Worm (Caenorhabditis elegans) whole organism, L2 larva: ENCODE results near the gene Y97E10B.1.

Experiments
- Y55F3AM.14 ChIP-seq: fragments of 200-800 bp; sonication (Bioruptor generic); optimal IDR thresholded peaks from 2 replicates; lab custom pipeline; 2018; ENCODE audit warnings: mild to moderate bottlenecking, missing genetic modification characterization, missing compliant biosample characterization
- alr-1 ChIP-seq: fragments of 150-350 bp; optimal IDR thresholded peaks from 2 replicates; lab custom pipeline; 2014; ENCODE audit warnings: missing biosample characterization, missing genetic modification characterization
- aly-2 ChIP-seq: fragments of 150-350 bp; optimal IDR thresholded peaks from 2 replicates; lab custom pipeline; 2014; ENCODE audit warnings: missing biosample characterization, missing genetic modification characterization
- ama-1 ChIP-seq: fragments of 150-350 bp; optimal IDR thresholded peaks from 2 replicates; lab custom pipeline; 2018; ENCODE audit warnings: inconsistent platforms
- crh-2 ChIP-seq: sonication (generic microtip); optimal IDR thresholded peaks from 2 replicates; lab custom pipeline; 2017; ENCODE audit warnings: missing biosample characterization, missing genetic modification characterization
- lin-39 ChIP-seq: fragments of 150-350 bp; optimal IDR thresholded peaks from 2 replicates; lab custom pipeline; 2014; ENCODE audit warnings: missing biosample characterization, missing genetic modification reagents, missing genetic modification characterization
- nhr-23 ChIP-seq: fragments of 150-350 bp; optimal IDR thresholded peaks from 2 replicates; lab custom pipeline; 2014; ENCODE audit warnings: missing biosample characterization, missing genetic modification reagents, missing genetic modification characterization
- nhr-237 ChIP-seq: fragments of 150-350 bp; optimal IDR thresholded peaks from 2 replicates; lab custom pipeline; 2014; ENCODE audit warnings: missing biosample characterization, missing genetic modification characterization
- nhr-77 ChIP-seq: fragments of 150-350 bp; optimal IDR thresholded peaks from 2 replicates; lab custom pipeline; 2014; ENCODE audit warnings: missing biosample characterization, missing genetic modification characterization
- skn-1 ChIP-seq: sonication (generic microtip); optimal IDR thresholded peaks from 2 replicates; lab custom pipeline; 2017; ENCODE audit warnings: missing biosample characterization, missing genetic modification characterization
- unc-55 ChIP-seq: fragments of 150-350 bp; sonication (generic microtip); optimal IDR thresholded peaks from 3 replicates; lab custom pipeline; 2014; ENCODE audit warnings: missing biosample characterization, missing genetic modification reagents, missing genetic modification characterization
- zag-1 ChIP-seq: fragments of 150-350 bp; optimal IDR thresholded peaks from 2 replicates; lab custom pipeline; 2014; ENCODE audit warnings: missing biosample characterization, missing genetic modification characterization

DNA sequence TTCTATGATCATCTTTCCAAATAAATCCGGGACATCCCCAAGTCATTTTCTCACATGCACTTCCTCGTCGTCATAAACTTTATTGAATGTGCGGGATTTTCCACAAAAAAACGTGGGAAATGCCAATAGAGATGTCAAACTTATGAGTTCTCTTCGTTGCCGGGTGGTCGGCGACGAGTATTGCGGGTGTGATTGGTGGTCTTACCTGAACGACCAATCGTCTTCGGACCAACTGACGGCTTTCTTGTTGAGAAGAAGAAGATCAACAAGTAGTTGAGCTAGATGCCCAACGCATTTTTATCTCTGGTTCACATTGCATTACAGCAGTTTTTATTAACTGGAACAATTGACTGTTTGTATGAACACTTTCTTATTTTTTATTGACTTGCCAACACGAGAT lies 51.5 kb downstream of the Y97E10B.1 start:
- TF ChIP-seq aly-2 (no peak), nhr-237 (no peak), ama-1 (lab: Kevin White, UChicago) (no peak), Y55F3AM.14 (no peak), nhr-77 (tag; lab: Kevin White, UChicago) (no peak), skn-1 (tag; lab: Kevin White, UChicago) (no peak), nhr-23 (tag; lab: Kevin White, UChicago) (no peak), zag-1 (tag; lab: Kevin White, UChicago) (no peak), unc-55 (GFP tag; lab: Kevin White, UChicago) (no peak), alr-1 (tag; lab: Kevin White, UChicago) (no peak), crh-2 (no peak), lin-39 (no peak)
